Worm (Caenorhabditis elegans) whole organism, L4 larva: ENCODE data around the gene rpl-36.

Experiments
- D1046.2 ChIP-seq: fragments of 200-800 bp; sonication (Bioruptor generic); IDR thresholded peaks from 2 replicates; pipeline ENCODE4 v1.3.6; 2022; ENCODE audit warnings: missing genetic modification characterization, missing compliant biosample characterization
- F44E2.7 ChIP-seq: fragments of 200-800 bp; sonication (Bioruptor generic); IDR thresholded peaks from 2 replicates; pipeline ENCODE4 v2.1.2; 2022; ENCODE audit warnings: missing genetic modification characterization, missing compliant biosample characterization
- F49E8.2 ChIP-seq: sonication (generic microtip); optimal IDR thresholded peaks from 2 replicates; lab custom pipeline; 2016; ENCODE audit warnings: missing compliant biosample characterization, mild to moderate bottlenecking, missing genetic modification characterization, borderline replicate concordance
- R02D3.7 ChIP-seq: fragments of 150-350 bp; sonication (generic microtip); optimal IDR thresholded peaks from 3 replicates; lab custom pipeline; 2014; ENCODE audit warnings: missing biosample characterization, missing genetic modification characterization
- T26A8.4 ChIP-seq: fragments of 200-800 bp; sonication (Bioruptor generic); IDR thresholded peaks from 2 replicates; pipeline ENCODE4 v1.3.6; 2022; ENCODE audit warnings: missing genetic modification characterization, missing compliant biosample characterization
- Y48G9A.11 ChIP-seq: fragments of 200-800 bp; sonication (Bioruptor generic); IDR thresholded peaks from 2 replicates; pipeline ENCODE4 v1.3.6; 2022; ENCODE audit warnings: missing genetic modification reagents, missing genetic modification characterization, missing compliant biosample characterization
- Y5F2A.4 ChIP-seq: fragments of 200-800 bp; sonication (Bioruptor generic); optimal IDR thresholded peaks from 2 replicates; lab custom pipeline; 2018; ENCODE audit warnings: mild to moderate bottlenecking, missing genetic modification characterization, missing compliant biosample characterization
- Y75B8A.6 ChIP-seq: fragments of 200-800 bp; sonication (Bioruptor generic); IDR thresholded peaks from 2 replicates; pipeline ENCODE4 v1.3.6; 2022; ENCODE audit warnings: missing genetic modification reagents, missing genetic modification characterization, missing compliant biosample characterization
- ama-1 ChIP-seq: fragments of 150-350 bp; optimal IDR thresholded peaks from 2 replicates; lab custom pipeline; 2014; ENCODE audit warnings: inconsistent platforms, mixed read lengths
- attf-4 ChIP-seq: sonication (generic microtip); optimal IDR thresholded peaks from 3 replicates; lab custom pipeline; 2017; ENCODE audit warnings: missing biosample characterization, missing genetic modification characterization
- ceh-32 ChIP-seq: sonication (generic microtip); optimal IDR thresholded peaks from 2 replicates; lab custom pipeline; 2016; ENCODE audit warnings: mild to moderate bottlenecking, missing genetic modification characterization, missing compliant biosample characterization; ENCODE audit not compliant: poor library complexity
- ceh-44 ChIP-seq: fragments of 200-800 bp; sonication (Bioruptor generic); IDR thresholded peaks from 2 replicates; pipeline ENCODE4 v1.3.6; 2022; ENCODE audit warnings: missing genetic modification reagents, missing genetic modification characterization, missing compliant biosample characterization
- ctbp-1 ChIP-seq: fragments of 200-800 bp; sonication (Bioruptor generic); IDR thresholded peaks from 2 replicates; pipeline ENCODE4 v1.3.6; 2022; ENCODE audit warnings: missing genetic modification reagents, missing genetic modification characterization, missing compliant biosample characterization
- daf-12 ChIP-seq: fragments of 150-350 bp; optimal IDR thresholded peaks from 2 replicates; lab custom pipeline; 2014; ENCODE audit warnings: missing biosample characterization, missing genetic modification reagents, missing genetic modification characterization
- dmd-6 ChIP-seq: fragments of 200-800 bp; sonication (Bioruptor generic); IDR thresholded peaks from 2 replicates; pipeline ENCODE4 v1.3.6; 2022; ENCODE audit warnings: missing genetic modification reagents, missing genetic modification characterization, missing compliant biosample characterization
- duxl-1 ChIP-seq: sonication (generic microtip); optimal IDR thresholded peaks from 2 replicates; lab custom pipeline; 2016; ENCODE audit warnings: mild to moderate bottlenecking, missing genetic modification characterization, moderate library complexity, missing compliant biosample characterization; ENCODE audit not compliant: poor library complexity
- egl-43 ChIP-seq: fragments of 200-800 bp; sonication (Bioruptor generic); IDR thresholded peaks from 2 replicates; pipeline ENCODE4 v1.3.6; 2022; ENCODE audit warnings: missing genetic modification reagents, missing genetic modification characterization, missing compliant biosample characterization
- fos-1 ChIP-seq: fragments of 150-350 bp; optimal IDR thresholded peaks from 2 replicates; lab custom pipeline; 2014; ENCODE audit warnings: missing biosample characterization, missing genetic modification characterization
- hif-1 ChIP-seq, 2 experiments: sonication (generic microtip); optimal IDR thresholded peaks; 2 replicates each; lab custom pipeline; 2016 to 2017; ENCODE audit warnings: missing compliant biosample characterization in 2 of 2, missing genetic modification characterization in 2 of 2, missing genetic modification reagents in 2 of 2, missing genotype in 2 of 2, mild to moderate bottlenecking in 1 of 2
- hlh-30 ChIP-seq: sonication (generic microtip); optimal IDR thresholded peaks from 2 replicates; lab custom pipeline; 2017; ENCODE audit warnings: antibody characterized with exemption, mild to moderate bottlenecking, missing genetic modification characterization, missing compliant biosample characterization; ENCODE audit not compliant: insufficient read depth
- hmg-1.1 ChIP-seq: fragments of 200-800 bp; sonication (Bioruptor generic); IDR thresholded peaks from 2 replicates; pipeline ENCODE4 v1.3.6; 2022; ENCODE audit warnings: missing genetic modification reagents, missing genetic modification characterization, missing compliant biosample characterization
- jun-1 ChIP-seq: fragments of 150-350 bp; optimal IDR thresholded peaks from 2 replicates; lab custom pipeline; 2014; ENCODE audit warnings: missing biosample characterization, missing genetic modification reagents, missing genetic modification characterization
- lin-15B ChIP-seq: fragments of 150-350 bp; sonication (generic microtip); optimal IDR thresholded peaks from 3 replicates; lab custom pipeline; 2014; ENCODE audit warnings: missing biosample characterization, missing genetic modification characterization
- lin-38 ChIP-seq: fragments of 200-800 bp; sonication (Bioruptor generic); IDR thresholded peaks from 2 replicates; pipeline ENCODE4 v1.3.6; 2022; ENCODE audit warnings: missing genetic modification reagents, missing genetic modification characterization, missing compliant biosample characterization
- lin-39 ChIP-seq: fragments of 150-350 bp; optimal IDR thresholded peaks from 2 replicates; lab custom pipeline; 2014; ENCODE audit warnings: missing biosample characterization, missing genetic modification reagents, missing genetic modification characterization
- mes-2 ChIP-seq: sonication (generic microtip); optimal IDR thresholded peaks from 2 replicates; lab custom pipeline; 2016; ENCODE audit warnings: missing genotype, mild to moderate bottlenecking, missing genetic modification characterization, missing compliant biosample characterization; ENCODE audit not compliant: poor library complexity, severe bottlenecking
- mxl-2 ChIP-seq: fragments of 200-800 bp; sonication (Bioruptor generic); conservative IDR thresholded peaks from 2 replicates; pipeline ENCODE4 v1.3.6; 2022; ENCODE audit warnings: missing genetic modification reagents, missing genetic modification characterization, missing compliant biosample characterization
- mxl-3 ChIP-seq: fragments of 200-800 bp; sonication (Bioruptor generic); optimal IDR thresholded peaks from 2 replicates; lab custom pipeline; 2018; ENCODE audit warnings: mild to moderate bottlenecking, missing genetic modification characterization, missing compliant biosample characterization
- nhr-10 ChIP-seq: fragments of 150-350 bp; optimal IDR thresholded peaks from 2 replicates; lab custom pipeline; 2014; ENCODE audit warnings: missing biosample characterization, missing genetic modification characterization
- nhr-41 ChIP-seq: fragments of 200-800 bp; sonication (Bioruptor generic); IDR thresholded peaks from 2 replicates; pipeline ENCODE4 v1.3.6; 2022; ENCODE audit warnings: missing genetic modification reagents, missing genetic modification characterization, missing compliant biosample characterization
- nhr-42 ChIP-seq: fragments of 200-800 bp; sonication (Bioruptor generic); IDR thresholded peaks from 2 replicates; pipeline ENCODE4 v1.3.6; 2022; ENCODE audit warnings: missing genetic modification characterization, missing compliant biosample characterization
- nhr-6 ChIP-seq: fragments of 150-350 bp; optimal IDR thresholded peaks from 2 replicates; lab custom pipeline; 2014; ENCODE audit warnings: missing biosample characterization, missing genetic modification characterization
- nhr-76 ChIP-seq: fragments of 150-350 bp; optimal IDR thresholded peaks from 2 replicates; lab custom pipeline; 2014; ENCODE audit warnings: missing biosample characterization, missing genetic modification characterization
- nhr-77 ChIP-seq: fragments of 150-350 bp; optimal IDR thresholded peaks from 2 replicates; lab custom pipeline; 2014; ENCODE audit warnings: missing biosample characterization, missing genetic modification characterization
- rbr-2 ChIP-seq: sonication (generic microtip); optimal IDR thresholded peaks from 2 replicates; lab custom pipeline; 2016; ENCODE audit warnings: missing genotype, missing genetic modification characterization, missing compliant biosample characterization
- saeg-2 ChIP-seq: fragments of 200-800 bp; sonication (Bioruptor generic); IDR thresholded peaks from 2 replicates; pipeline ENCODE4 v1.3.6; 2022; ENCODE audit warnings: missing genetic modification reagents, missing genetic modification characterization, missing compliant biosample characterization
- sdz-12 ChIP-seq: fragments of 200-800 bp; sonication (Bioruptor generic); optimal IDR thresholded peaks from 2 replicates; lab custom pipeline; 2018; ENCODE audit warnings: mild to moderate bottlenecking, missing genetic modification characterization, missing compliant biosample characterization
- set-16 ChIP-seq: fragments of 200-800 bp; sonication (Bioruptor generic); IDR thresholded peaks from 2 replicates; pipeline ENCODE4 v1.3.6; 2022; ENCODE audit warnings: missing genetic modification reagents, missing genetic modification characterization, missing compliant biosample characterization
- snpc-1.2 ChIP-seq: fragments of 200-800 bp; sonication (Bioruptor generic); IDR thresholded peaks from 2 replicates; pipeline ENCODE4 v1.3.6; 2022; ENCODE audit warnings: missing genetic modification reagents, missing genetic modification characterization, missing compliant biosample characterization
- spr-1 ChIP-seq: sonication (generic microtip); optimal IDR thresholded peaks from 2 replicates; lab custom pipeline; 2016; ENCODE audit warnings: mild to moderate bottlenecking, missing genetic modification characterization, missing compliant biosample characterization
- spr-3 ChIP-seq: fragments of 200-800 bp; sonication (Bioruptor generic); optimal IDR thresholded peaks from 2 replicates; lab custom pipeline; 2018; ENCODE audit warnings: mild to moderate bottlenecking, missing genetic modification characterization, missing compliant biosample characterization
- tra-1 ChIP-seq: fragments of 200-800 bp; sonication (Bioruptor generic); IDR thresholded peaks from 2 replicates; pipeline ENCODE4 v1.3.6; 2022; ENCODE audit warnings: missing genetic modification reagents, missing genetic modification characterization, missing compliant biosample characterization
- unc-130 ChIP-seq: sonication (generic microtip); optimal IDR thresholded peaks from 2 replicates; lab custom pipeline; 2016; ENCODE audit warnings: missing genetic modification reagents, missing genetic modification characterization, missing compliant biosample characterization
- vab-7 ChIP-seq: fragments of 200-800 bp; sonication (Bioruptor generic); IDR thresholded peaks from 2 replicates; pipeline ENCODE4 v1.3.6; 2022; ENCODE audit warnings: missing genetic modification reagents, missing genetic modification characterization, missing compliant biosample characterization
- zag-1 ChIP-seq: fragments of 150-350 bp; optimal IDR thresholded peaks from 2 replicates; lab custom pipeline; 2014; ENCODE audit warnings: missing biosample characterization, missing genetic modification characterization
- zip-2 ChIP-seq: fragments of 150-350 bp; optimal IDR thresholded peaks from 2 replicates; lab custom pipeline; 2014; ENCODE audit warnings: missing biosample characterization, missing genetic modification characterization
- ztf-11 ChIP-seq: fragments of 150-350 bp; optimal IDR thresholded peaks from 2 replicates; lab custom pipeline; 2014; ENCODE audit warnings: missing biosample characterization, missing genetic modification characterization

The rpl-36 gene

ce11 chrIII:7165816-7166229 is 14.2 kb upstream of the rpl-36 start (continued):
- TF ChIP-seq ztf-11 (tag; lab: Kevin White, UChicago) (no peak), nhr-77 (tag; lab: Kevin White, UChicago) (peak; percentile 2), ama-1 (lab: Kevin White, UChicago) (no peak), spr-1 (tag; lab: Kevin White, UChicago) (no peak), zip-2 (tag; lab: Kevin White, UChicago) (no peak), ceh-32 (no peak), egl-43 (GFP tag; lab: Robert Waterston, UW) (no peak)

- TF ChIP-seq ceh-44 (GFP tag; lab: Robert Waterston, UW), result no peak
- peak; percentile 29 for TF ChIP-seq nhr-6 (tag; lab: Kevin White, UChicago)
- TF ChIP-seq ceh-32, result no peak
- TF ChIP-seq zip-2 (tag; lab: Kevin White, UChicago), result no peak
- no peak for TF ChIP-seq mxl-2 (GFP tag; lab: Robert Waterston, UW)
- TF ChIP-seq snpc-1.2 (GFP tag; lab: Robert Waterston, UW), result no peak
- TF ChIP-seq T26A8.4 (GFP tag; lab: Robert Waterston, UW), result no peak
- TF ChIP-seq F44E2.7, result no peak
- no peak for TF ChIP-seq attf-4 (tag; lab: Kevin White, UChicago)
- TF ChIP-seq hlh-30 (tag; lab: Kevin White, UChicago), result peak; percentile 40
- TF ChIP-seq R02D3.7 (tag; lab: Kevin White, UChicago), result no peak
- no peak for TF ChIP-seq duxl-1 (tag; lab: Kevin White, UChicago)
- TF ChIP-seq nhr-41 (GFP tag; lab: Robert Waterston, UW), result no peak
- no peak for TF ChIP-seq daf-12
- TF ChIP-seq D1046.2 (GFP tag; lab: Robert Waterston, UW), result no peak
- no peak for TF ChIP-seq unc-130 (GFP tag; lab: Kevin White, UChicago)
- TF ChIP-seq nhr-42 (GFP tag; lab: Robert Waterston, UW), result no peak
- no peak for TF ChIP-seq lin-39
- peak; percentile 64 for TF ChIP-seq rbr-2 (tag; lab: Kevin White, UChicago)
- no peak for TF ChIP-seq ctbp-1
- TF ChIP-seq mes-2 (tag; lab: Kevin White, UChicago), result peak; percentile 51
- no peak for TF ChIP-seq sdz-12
- TF ChIP-seq spr-3 (GFP tag; lab: Kevin White, UChicago), result no peak
- no peak for TF ChIP-seq nhr-76 (tag; lab: Kevin White, UChicago)
- TF ChIP-seq lin-38, result no peak
- no peak for TF ChIP-seq spr-1 (tag; lab: Kevin White, UChicago)
- no peak for TF ChIP-seq Y75B8A.6 (GFP tag; lab: Robert Waterston, UW)
- no peak for TF ChIP-seq ztf-11 (tag; lab: Kevin White, UChicago)
- peak in 1 of 2 experiments; percentile 20 for TF ChIP-seq hif-1 (tag; optimal IDR thresholded peaks at IDR 0.05; lab: Kevin White, UChicago)
- peak; percentile 80 for TF ChIP-seq hmg-1.1 (GFP tag; lab: Robert Waterston, UW)
- no peak for TF ChIP-seq tra-1 (GFP tag; lab: Robert Waterston, UW)
- TF ChIP-seq fos-1, result no peak
- TF ChIP-seq vab-7, result no peak
- TF ChIP-seq nhr-10 (tag; lab: Kevin White, UChicago), result no peak
- TF ChIP-seq jun-1 (tag; lab: Kevin White, UChicago), result peak; percentile 2
- TF ChIP-seq F49E8.2, result no peak
- TF ChIP-seq Y48G9A.11 (GFP tag; lab: Robert Waterston, UW), result no peak
- TF ChIP-seq nhr-77 (tag; lab: Kevin White, UChicago), result no peak
- TF ChIP-seq lin-15B, result no peak
- TF ChIP-seq saeg-2 (GFP tag; lab: Robert Waterston, UW), result no peak
- TF ChIP-seq zag-1, result no peak
- peak; percentile 45 for TF ChIP-seq dmd-6 (GFP tag; lab: Robert Waterston, UW)
- peak; percentile 31 for TF ChIP-seq set-16 (GFP tag; lab: Robert Waterston, UW)
- no peak for TF ChIP-seq mxl-3
- TF ChIP-seq Y5F2A.4, result no peak
These were observed 13.1 kb upstream of the rpl-36 start for ce11 chrIII:7166664-7167567.
